Fruit fly (Drosophila melanogaster): ENCODE results near the gene Pcyt1.

DNA sequence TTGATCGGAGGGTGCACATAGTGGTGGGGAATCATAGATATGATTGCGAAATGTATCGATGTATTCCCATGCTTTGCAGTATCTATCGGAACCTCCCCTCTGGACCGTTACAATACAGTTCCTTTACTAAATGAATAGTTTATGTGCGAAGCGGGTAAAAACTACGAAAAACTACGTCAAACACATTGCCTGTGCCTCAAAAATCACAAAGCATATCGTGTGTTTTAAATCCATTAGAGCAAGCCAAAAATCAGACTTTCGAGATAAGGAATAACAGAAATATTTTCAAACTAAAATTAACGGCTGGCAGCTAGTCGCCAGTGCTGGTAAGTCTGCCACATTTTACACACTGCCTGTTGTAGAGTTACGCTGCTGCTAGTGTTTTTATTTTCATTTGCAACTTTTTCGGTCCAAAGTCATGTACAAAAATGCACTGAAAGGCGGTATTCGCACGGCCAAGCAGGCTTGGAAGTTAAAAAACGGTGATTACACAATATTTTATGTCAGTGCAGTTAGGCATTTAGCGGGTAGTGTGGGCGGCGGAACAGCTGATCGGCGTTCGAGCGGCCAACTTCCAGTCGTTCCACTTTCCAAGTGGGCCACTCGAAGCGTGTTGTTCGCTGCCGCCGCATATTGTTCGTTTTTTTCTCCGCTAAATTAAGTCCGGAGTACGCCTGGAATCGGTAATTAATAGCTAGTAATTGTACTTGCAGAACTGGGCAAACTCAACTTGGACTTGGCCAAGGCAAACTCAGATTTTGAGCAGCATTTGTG is 28.4 kb upstream of the Pcyt1 start:
- peak; percentile 42 for TF ChIP-seq CG11902 (GFP tag; optimal IDR thresholded peaks at IDR 0.05)
- peak; percentile 85 for TF ChIP-seq OdsH (GFP tag; optimal IDR thresholded peaks at IDR 0.05)
- peak; percentile 72 for TF ChIP-seq fd85E (GFP tag; optimal IDR thresholded peaks at IDR 0.05)
- peak; percentile 79 for TF ChIP-seq Sox102F (GFP tag; optimal IDR thresholded peaks at IDR 0.05)
- peak; percentile 74 for TF ChIP-seq CG7368 (GFP tag; optimal IDR thresholded peaks at IDR 0.05)
- peak; percentile 76 for TF ChIP-seq Hr4 (GFP tag; optimal IDR thresholded peaks at IDR 0.05)
- TF ChIP-seq Blimp-1 (GFP tag; optimal IDR thresholded peaks at IDR 0.05): peak; percentile 32
- TF ChIP-seq CG11762 (GFP tag; optimal IDR thresholded peaks at IDR 0.05; ENCODE audit: insufficient read depth): peak; percentile 61
- TF ChIP-seq CG6854 (GFP tag; optimal IDR thresholded peaks at IDR 0.05): peak; percentile 59
- peak; percentile 72 for TF ChIP-seq Smox (GFP tag; optimal IDR thresholded peaks at IDR 0.05)
- peak; percentile 73 for TF ChIP-seq CG32006 (GFP tag; optimal IDR thresholded peaks at IDR 0.05)
- TF ChIP-seq Lpt (GFP tag; optimal IDR thresholded peaks at IDR 0.05): peak; percentile 68

Data from whole organism, prepupa.